Fruit fly (Drosophila melanogaster) whole organism, embryonic: ENCODE measurements around the gene CG7536.

Experiments
- Aef1 ChIP-seq: fragments of 200-800 bp; sonication (Bioruptor generic); IDR thresholded peaks from 3 replicates; pipeline ENCODE4 v1.3.6; 2022; ENCODE audit warnings: missing biosample characterization, missing genetic modification characterization
- CG16863 ChIP-seq: fragments of 200-800 bp; sonication (Bioruptor generic); optimal IDR thresholded peaks from 3 replicates; lab custom pipeline; 2016; ENCODE audit warnings: missing biosample characterization, missing genetic modification characterization
- Hmx ChIP-seq: fragments of 200-800 bp; sonication (Bioruptor generic); optimal IDR thresholded peaks from 2 replicates; lab custom pipeline; 2016; ENCODE audit warnings: missing biosample characterization, missing genetic modification characterization
- Ptx1 ChIP-seq: fragments of 200-800 bp; sonication (Bioruptor generic); IDR thresholded peaks from 2 replicates; pipeline ENCODE4 v1.3.6; 2022; ENCODE audit warnings: missing biosample characterization, missing genetic modification characterization
- TFAM ChIP-seq: fragments of 200-800 bp; sonication (Bioruptor generic); optimal IDR thresholded peaks from 2 replicates; lab custom pipeline; 2017; ENCODE audit warnings: missing biosample characterization, missing genetic modification characterization, inconsistent platforms
- al ChIP-seq: fragments of 200-800 bp; sonication (Bioruptor generic); IDR thresholded peaks from 2 replicates; pipeline ENCODE4 v1.3.6; 2022; ENCODE audit warnings: missing biosample characterization, missing genetic modification characterization
- cwo ChIP-seq: fragments of 200-800 bp; sonication (Bioruptor generic); optimal IDR thresholded peaks from 3 replicates; lab custom pipeline; 2017; ENCODE audit warnings: missing biosample characterization, missing genetic modification characterization, mild to moderate bottlenecking, moderate library complexity, missing genetic modification reagents
- otp ChIP-seq: fragments of 200-800 bp; sonication (Bioruptor generic); IDR thresholded peaks from 3 replicates; pipeline ENCODE4, ENCODE4 v1.3.6; 2022; ENCODE audit warnings: missing biosample characterization, missing genetic modification characterization
- pan ChIP-seq, 4 experiments: fragments of >200 bp in 3 of 4; fragments of 200-800 bp in 1 of 4; sonication (Bioruptor generic) in 1 of 4; optimal IDR thresholded peaks in 3 of 4; IDR thresholded peaks in 1 of 4; 2 replicates each; pipeline versions ENCODE4 v1.3.6 to Lab custom; 2017 to 2022; ENCODE audit warnings: missing biosample characterization in 2 of 4, missing genetic modification characterization in 2 of 4, mixed read lengths in 1 of 4

DNA sequence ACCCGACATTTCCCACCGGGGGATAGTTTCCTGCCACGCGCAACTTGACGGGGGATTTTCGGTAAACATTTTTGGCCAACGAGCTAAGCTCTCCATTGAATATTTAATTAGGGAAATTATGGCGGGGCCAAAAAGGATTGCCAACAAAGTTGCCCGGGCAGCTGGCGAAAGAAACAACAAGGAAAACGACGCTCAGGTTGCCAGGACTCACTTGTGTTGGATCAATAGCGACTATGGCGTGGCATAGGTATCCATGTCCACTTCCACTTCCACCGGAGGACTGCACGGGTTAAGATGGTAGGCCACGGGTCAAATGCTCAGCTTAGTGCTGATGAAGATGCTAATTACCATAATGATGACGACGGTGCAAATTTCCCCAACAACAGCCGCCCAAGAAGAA lies 44.6 kb downstream of the CG7536 start, which contains the start of gene CG15373:
- TF ChIP-seq otp (GFP tag; lab: Robert Waterston, UW) (no peak), cwo (GFP tag; lab: Kevin White, UChicago) (no peak), Aef1 (GFP tag; lab: Robert Waterston, UW) (no peak), TFAM (GFP tag; lab: Kevin White, UChicago) (no peak), al (GFP tag; lab: Robert Waterston, UW) (no peak), CG16863 (GFP tag; lab: Kevin White, UChicago) (no peak), Hmx (GFP tag; lab: Kevin White, UChicago) (no peak), Ptx1 (GFP tag; lab: Robert Waterston, UW) (no peak), pan (optimal IDR thresholded peaks at IDR 0.05; lab: Kevin White, UChicago) (no peak), pan (GFP tag; optimal IDR thresholded peaks at IDR 0.05 in 1 of 2, IDR thresholded peaks at IDR 0.05 in 1 of 2) (no peak)
